Fruit fly (Drosophila melanogaster): ENCODE measurements around the gene CG31642.

dm6 chr2L:6076143-6076542 lies 42.2 kb upstream of the CG31642 start:
- TF ChIP-seq zfh1 (GFP tag; IDR thresholded peaks at IDR 0.05) (no peak), HLHmδ (GFP tag; optimal IDR thresholded peaks at IDR 0.05) (no peak), CG5953 (GFP tag; IDR thresholded peaks at IDR 0.05) (no peak), CG34224 (GFP tag; IDR thresholded peaks at IDR 0.05; ENCODE audit: partially characterized antibody) (no peak), CG10979 (tag; optimal IDR thresholded peaks at IDR 0.05) (no peak), Ada2b (GFP tag; IDR thresholded peaks at IDR 0.05) (no peak), Ets65A (GFP tag) (no peak), CG17361 (GFP tag; IDR thresholded peaks at IDR 0.05) (no peak), zfh2 (GFP tag; optimal IDR thresholded peaks at IDR 0.05) (no peak), CG10462 (GFP tag; optimal IDR thresholded peaks at IDR 0.05) (no peak), CG15269 (tag; optimal IDR thresholded peaks at IDR 0.05) (no peak)

Measured in whole organism, embryonic.